Worm (Caenorhabditis elegans): ENCODE data around the gene C08B6.8.

The C08B6.8 gene

ce11 chrV:10096932-10097331 is 37.5 kb upstream of the C08B6.8 start:
- no peak for TF ChIP-seq D1046.2 (GFP tag; IDR thresholded peaks at IDR 0.05)
- TF ChIP-seq pqm-1 (tag; optimal IDR thresholded peaks at IDR 0.05), result peak; percentile 86
- no peak for TF ChIP-seq nhr-25 (tag; optimal IDR thresholded peaks at IDR 0.05; ENCODE audit: borderline replicate concordance, insufficient read depth)
- no peak for TF ChIP-seq ceh-44 (GFP tag; IDR thresholded peaks at IDR 0.05)
- TF ChIP-seq ces-1 (GFP tag; optimal IDR thresholded peaks at IDR 0.05), result no peak
- TF ChIP-seq nhr-77 (tag; optimal IDR thresholded peaks at IDR 0.05), result peak; percentile 50
- no peak for TF ChIP-seq php-3 (GFP tag; IDR thresholded peaks at IDR 0.05)
- no peak for TF ChIP-seq nhr-11 (tag; optimal IDR thresholded peaks at IDR 0.05)
- TF ChIP-seq F44E2.7 (GFP tag; IDR thresholded peaks at IDR 0.05), result no peak
- no peak for TF ChIP-seq snpc-1.2 (GFP tag; IDR thresholded peaks at IDR 0.05)
- no peak for TF ChIP-seq ceh-82 (tag; optimal IDR thresholded peaks at IDR 0.05)
- TF ChIP-seq F37D6.2 (tag; optimal IDR thresholded peaks at IDR 0.05), result no peak
- TF ChIP-seq madf-9 (GFP tag; conservative IDR thresholded peaks at IDR 0.05), result no peak
- TF ChIP-seq zfp-2 (tag; optimal IDR thresholded peaks at IDR 0.05), result no peak
- no peak for TF ChIP-seq cey-2 (tag; optimal IDR thresholded peaks at IDR 0.05; ENCODE audit: borderline replicate concordance, insufficient read depth)
- no peak for TF ChIP-seq nhr-48 (tag; optimal IDR thresholded peaks at IDR 0.05)
- no peak for TF ChIP-seq ctbp-1 (GFP tag; IDR thresholded peaks at IDR 0.05)
- TF ChIP-seq zip-11 (GFP tag; IDR thresholded peaks at IDR 0.05), result no peak
- TF ChIP-seq mxl-3 (GFP tag; optimal IDR thresholded peaks at IDR 0.05), result no peak
- TF ChIP-seq egl-43 (GFP tag; IDR thresholded peaks at IDR 0.05), result no peak
- no peak for TF ChIP-seq lir-3 (tag; optimal IDR thresholded peaks at IDR 0.05)
- no peak for TF ChIP-seq rbr-2 (tag; optimal IDR thresholded peaks at IDR 0.05)
- TF ChIP-seq Y48G9A.11 (GFP tag; IDR thresholded peaks at IDR 0.05), result no peak
- TF ChIP-seq mxl-2 (GFP tag; conservative IDR thresholded peaks at IDR 0.05), result no peak
- TF ChIP-seq lin-29 (GFP tag; IDR thresholded peaks at IDR 0.05), result no peak
- TF ChIP-seq tag-97 (GFP tag; IDR thresholded peaks at IDR 0.05), result no peak
- TF ChIP-seq skn-1 (tag; optimal IDR thresholded peaks at IDR 0.05), result no peak
- no peak for TF ChIP-seq F49E8.2 (tag; optimal IDR thresholded peaks at IDR 0.05; ENCODE audit: borderline replicate concordance)
- TF ChIP-seq nhr-28 (tag; optimal IDR thresholded peaks at IDR 0.05), result peak; percentile 80
- TF ChIP-seq daf-16 (GFP tag; optimal IDR thresholded peaks at IDR 0.05), result no peak
- TF ChIP-seq daf-16 (tag; optimal IDR thresholded peaks at IDR 0.05), result peak; percentile 40
- TF ChIP-seq jun-1 (tag; optimal IDR thresholded peaks at IDR 0.05), result no peak
- no peak for TF ChIP-seq lin-1 (GFP tag; IDR thresholded peaks at IDR 0.05)
- no peak for TF ChIP-seq daf-19 (GFP tag; conservative IDR thresholded peaks at IDR 0.05)
- no peak for TF ChIP-seq arid-1 (GFP tag; conservative IDR thresholded peaks at IDR 0.05)
- peak; percentile 13 for TF ChIP-seq hlh-11 (tag; optimal IDR thresholded peaks at IDR 0.05)
- no peak for TF ChIP-seq lin-15B (tag; optimal IDR thresholded peaks at IDR 0.05)
- no peak for TF ChIP-seq spr-1 (tag; optimal IDR thresholded peaks at IDR 0.05)
- no peak for TF ChIP-seq zip-2 (tag; optimal IDR thresholded peaks at IDR 0.05)
- no peak for TF ChIP-seq aly-2 (tag; optimal IDR thresholded peaks at IDR 0.05)
- TF ChIP-seq gei-8 (GFP tag; optimal IDR thresholded peaks at IDR 0.05), result no peak
- TF ChIP-seq mep-1 (tag; optimal IDR thresholded peaks at IDR 0.05), result no peak
- no peak for TF ChIP-seq attf-4 (tag; optimal IDR thresholded peaks at IDR 0.05)
- TF ChIP-seq dmd-8 (GFP tag; IDR thresholded peaks at IDR 0.05), result no peak
- TF ChIP-seq dmd-6 (GFP tag; IDR thresholded peaks at IDR 0.05), result peak; percentile 66
- TF ChIP-seq nhr-42 (GFP tag; IDR thresholded peaks at IDR 0.05), result no peak
- TF ChIP-seq T20F7.1 (GFP tag; optimal IDR thresholded peaks at IDR 0.05), result no peak
- no peak for TF ChIP-seq nhr-102 (tag; optimal IDR thresholded peaks at IDR 0.05)
- TF ChIP-seq mdt-29 (GFP tag; IDR thresholded peaks at IDR 0.05), result no peak
- TF ChIP-seq Y5F2A.4 (GFP tag; optimal IDR thresholded peaks at IDR 0.05), result no peak
- no peak for TF ChIP-seq R02D3.7 (tag; optimal IDR thresholded peaks at IDR 0.05)
- no peak for TF ChIP-seq zfp-3 (GFP tag; conservative IDR thresholded peaks at IDR 0.05)
- TF ChIP-seq F26F4.8 (GFP tag; conservative IDR thresholded peaks at IDR 0.05), result no peak

All from whole organism, L4 larva.